Worm (Caenorhabditis elegans) whole organism, early embryonic: ENCODE data around the gene nlp-25.

ENCODE experiments used
- B0310.2 ChIP-seq: sonication (generic microtip); optimal IDR thresholded peaks from 2 replicates; lab custom pipeline; 2016; ENCODE audit warnings: mild to moderate bottlenecking, missing genetic modification characterization, missing compliant biosample characterization
- F13C5.2 ChIP-seq: sonication (generic microtip); optimal IDR thresholded peaks from 2 replicates; lab custom pipeline; 2017; ENCODE audit warnings: mild to moderate bottlenecking, missing genetic modification characterization, inconsistent platforms, missing compliant biosample characterization
- ama-1 ChIP-seq: fragments of 150-350 bp; optimal IDR thresholded peaks from 2 replicates; lab custom pipeline; 2014
- ceh-13 ChIP-seq: fragments of 200-800 bp; sonication (Bioruptor generic); optimal IDR thresholded peaks from 2 replicates; lab custom pipeline; 2018; ENCODE audit warnings: mild to moderate bottlenecking, missing genetic modification characterization, missing compliant biosample characterization
- ceh-36 ChIP-seq: sonication (generic microtip); optimal IDR thresholded peaks from 2 replicates; lab custom pipeline; 2016; ENCODE audit warnings: missing genetic modification characterization, inconsistent platforms, missing compliant biosample characterization
- ets-7 ChIP-seq: sonication (generic microtip); optimal IDR thresholded peaks from 2 replicates; lab custom pipeline; 2016; ENCODE audit warnings: missing genotype, missing genetic modification characterization, missing compliant biosample characterization
- hmbx-1 ChIP-seq: sonication (generic microtip); optimal IDR thresholded peaks from 2 replicates; lab custom pipeline; 2016; ENCODE audit warnings: mild to moderate bottlenecking, missing genetic modification characterization, missing compliant biosample characterization
- hnd-1 ChIP-seq: sonication (generic microtip); optimal IDR thresholded peaks from 2 replicates; lab custom pipeline; 2016; ENCODE audit warnings: missing genetic modification characterization, missing compliant biosample characterization
- pes-1 ChIP-seq: fragments of 200-800 bp; sonication (Bioruptor generic); IDR thresholded peaks from 2 replicates; pipeline ENCODE4 v1.3.6; 2022; ENCODE audit warnings: missing genetic modification reagents, missing genetic modification characterization, missing compliant biosample characterization
- tbx-11 ChIP-seq: fragments of 200-800 bp; sonication (Bioruptor generic); IDR thresholded peaks from 2 replicates; pipeline ENCODE4 v1.3.6; 2022; ENCODE audit warnings: missing genetic modification characterization, missing compliant biosample characterization
- tbx-37 ChIP-seq: fragments of 200-800 bp; sonication (Bioruptor generic); conservative IDR thresholded peaks from 2 replicates; pipeline ENCODE4 v1.3.6; 2022; ENCODE audit warnings: missing genetic modification reagents, missing genetic modification characterization, missing compliant biosample characterization
- tra-4 ChIP-seq: sonication (generic microtip); optimal IDR thresholded peaks from 2 replicates; lab custom pipeline; 2017; ENCODE audit warnings: missing genetic modification characterization, missing compliant biosample characterization

DNA sequence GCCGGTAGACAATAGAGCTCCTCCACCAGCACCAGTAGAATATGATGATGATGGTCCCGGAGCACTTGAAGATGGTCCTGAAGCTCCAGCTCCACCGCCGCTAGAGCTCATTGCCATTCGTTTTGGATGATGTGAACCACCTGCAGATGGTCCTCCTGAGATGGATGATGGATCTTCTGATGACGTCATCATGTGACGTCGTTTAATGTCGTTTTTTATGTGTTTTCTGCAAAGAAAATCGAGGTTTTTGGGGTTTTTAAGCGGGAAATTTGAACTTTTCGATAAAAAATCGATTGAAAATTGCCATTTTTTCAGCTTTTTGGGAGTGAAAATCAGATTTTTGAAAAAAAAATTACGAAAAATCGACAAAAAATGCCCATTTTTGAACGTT, 30.2 kb downstream of the nlp-25 start:
- no peak for TF ChIP-seq ceh-13 (GFP tag; lab: Kevin White, UChicago)
- no peak for TF ChIP-seq ets-7 (tag; lab: Kevin White, UChicago)
- no peak for TF ChIP-seq ama-1 (lab: Kevin White, UChicago)
- TF ChIP-seq tra-4 (tag; lab: Kevin White, UChicago) = no peak
- no peak for TF ChIP-seq B0310.2
- no peak for TF ChIP-seq hmbx-1 (tag; lab: Kevin White, UChicago)
- TF ChIP-seq ceh-36 (tag; lab: Kevin White, UChicago) = no peak
- no peak for TF ChIP-seq tbx-37 (GFP tag; lab: Robert Waterston, UW)
- no peak for TF ChIP-seq hnd-1
- no peak for TF ChIP-seq tbx-11 (GFP tag; lab: Robert Waterston, UW)
- no peak for TF ChIP-seq pes-1 (GFP tag; lab: Robert Waterston, UW)
- no peak for TF ChIP-seq F13C5.2 (tag; lab: Kevin White, UChicago)
